Fruit fly (Drosophila melanogaster): ENCODE measurements around the gene rdgA.

The rdgA gene

dm6 chrX:8896080-8896479, 10.8 kb upstream of the rdgA start (continued):
- TF ChIP-seq h (optimal IDR thresholded peaks at IDR 0.05) (no peak), GATAe (GFP tag; conservative IDR thresholded peaks at IDR 0.05) (peak; percentile 70), vvl (GFP tag; IDR thresholded peaks at IDR 0.05) (peak; percentile 98), CG34224 (GFP tag; IDR thresholded peaks at IDR 0.05; ENCODE audit: partially characterized antibody) (no peak), CG17568 (GFP tag; optimal IDR thresholded peaks at IDR 0.05) (peak; percentile 89), sob (GFP tag; IDR thresholded peaks at IDR 0.05) (peak; percentile 96), MBD-R2 (GFP tag; IDR thresholded peaks at IDR 0.05) (peak; percentile 90), CG7357 (GFP tag; IDR thresholded peaks at IDR 0.05) (peak; percentile 88), onecut (GFP tag; IDR thresholded peaks at IDR 0.05) (peak; percentile 86), CG6683 (GFP tag; optimal IDR thresholded peaks at IDR 0.05) (peak; percentile 74), tup (GFP tag; optimal IDR thresholded peaks at IDR 0.05) (peak; percentile 88), CG15696 (tag; optimal IDR thresholded peaks at IDR 0.05) (peak; percentile 71), CG9817 (tag; optimal IDR thresholded peaks at IDR 0.05) (peak; percentile 91), exex (tag; optimal IDR thresholded peaks at IDR 0.05) (peak; percentile 58), CG12769 (tag; optimal IDR thresholded peaks at IDR 0.05) (peak; percentile 98), crc (GFP tag; optimal IDR thresholded peaks at IDR 0.05) (peak; percentile 9), Sox102F (GFP tag; optimal IDR thresholded peaks at IDR 0.05) (peak; percentile 96), MESR4 (GFP tag; optimal IDR thresholded peaks at IDR 0.05) (peak; percentile 40), CG6813 (GFP tag; optimal IDR thresholded peaks at IDR 0.05) (peak; percentile 91), CG2712 (tag; optimal IDR thresholded peaks at IDR 0.05) (peak; percentile 95), pb (GFP tag; optimal IDR thresholded peaks at IDR 0.05) (peak; percentile 39), Dref (GFP tag; IDR thresholded peaks at IDR 0.05) (peak; percentile 41), CG2120 (GFP tag; optimal IDR thresholded peaks at IDR 0.05) (peak; percentile 93), CG18764 (GFP tag; optimal IDR thresholded peaks at IDR 0.05) (peak; percentile 86), nom (GFP tag; optimal IDR thresholded peaks at IDR 0.05) (peak; percentile 65), Hr3 (GFP tag; optimal IDR thresholded peaks at IDR 0.05) (peak; percentile 93)

- 0 out of 3 replicates have a peak, but pooled peaks have one; percentile 15 for TF ChIP-seq CG34422 (GFP tag; IDR thresholded peaks at IDR 0.05)
- no peak for TF ChIP-seq fd102C (GFP tag; optimal IDR thresholded peaks at IDR 0.05)
- TF ChIP-seq Awh (GFP tag; IDR thresholded peaks at IDR 0.05), result no peak
- peak; percentile 14 for TF ChIP-seq lbe (GFP tag; optimal IDR thresholded peaks at IDR 0.05)
- TF ChIP-seq CG4328 (GFP tag; optimal IDR thresholded peaks at IDR 0.05), result no peak
- peak; percentile 71 for TF ChIP-seq CG7745 (tag; optimal IDR thresholded peaks at IDR 0.05)
- no peak for TF ChIP-seq Antp (GFP tag; optimal IDR thresholded peaks at IDR 0.05)
- no peak for TF ChIP-seq cad (GFP tag; optimal IDR thresholded peaks at IDR 0.05)
- no peak for TF ChIP-seq CG10267 (tag; optimal IDR thresholded peaks at IDR 0.05)
- TF ChIP-seq sc (optimal IDR thresholded peaks at IDR 0.05), result no peak
- TF ChIP-seq sc (GFP tag; optimal IDR thresholded peaks at IDR 0.05), result no peak
- no peak for TF ChIP-seq CG6689 (GFP tag; IDR thresholded peaks at IDR 0.05)
- TF ChIP-seq oc (tag; optimal IDR thresholded peaks at IDR 0.05), result peak; percentile 37
- TF ChIP-seq salm (tag; optimal IDR thresholded peaks at IDR 0.05), result no peak
- TF ChIP-seq CG6254 (GFP tag; optimal IDR thresholded peaks at IDR 0.05), result no peak
- TF ChIP-seq CG10979 (tag; optimal IDR thresholded peaks at IDR 0.05), result peak; percentile 16
- TF ChIP-seq insv (GFP tag; optimal IDR thresholded peaks at IDR 0.05), result peak; percentile 88 to 96
- no peak for TF ChIP-seq Lhr (GFP tag; optimal IDR thresholded peaks at IDR 0.05)
- no peak for TF ChIP-seq hkb (optimal IDR thresholded peaks at IDR 0.05)
- no peak for TF ChIP-seq hkb (GFP tag; IDR thresholded peaks at IDR 0.05)
- no peak for TF ChIP-seq CG12744 (GFP tag; optimal IDR thresholded peaks at IDR 0.05)
- no peak for TF ChIP-seq ems (GFP tag; optimal IDR thresholded peaks at IDR 0.05)
- peak; percentile 55 for TF ChIP-seq gem (tag; optimal IDR thresholded peaks at IDR 0.05)
- no peak for TF ChIP-seq CG7556 (GFP tag; optimal IDR thresholded peaks at IDR 0.05)
Measured at dm6 chrX:8896845-8897775, 9.8 kb upstream of the rdgA start.

All from whole organism, embryonic.